Worm (Caenorhabditis elegans) whole organism, L1 larva: Measurements from ENCODE around the gene npr-43.

ENCODE experiments used
- C34B4.2 ChIP-seq: sonication (generic microtip); optimal IDR thresholded peaks from 2 replicates; lab custom pipeline; 2017; ENCODE audit warnings: mild to moderate bottlenecking, missing genetic modification characterization, missing compliant biosample characterization
- F16B12.6 ChIP-seq: fragments of 150-350 bp; optimal IDR thresholded peaks from 2 replicates; lab custom pipeline; 2014; ENCODE audit warnings: missing biosample characterization, missing genetic modification characterization
- ceh-63 ChIP-seq: fragments of 200-800 bp; sonication (Bioruptor generic); optimal IDR thresholded peaks from 2 replicates; lab custom pipeline; 2018; ENCODE audit warnings: mild to moderate bottlenecking, missing genetic modification characterization, missing compliant biosample characterization
- ces-1 ChIP-seq: fragments of 150-350 bp; optimal IDR thresholded peaks from 2 replicates; lab custom pipeline; 2014; ENCODE audit warnings: missing biosample characterization, missing genetic modification reagents, missing genetic modification characterization
- egl-27 ChIP-seq, 2 experiments: fragments of 150-350 bp in 1 of 2; sonication (generic microtip); optimal IDR thresholded peaks; 3 replicates each; lab custom pipeline; 2017 to 2018; ENCODE audit warnings: missing biosample characterization in 2 of 2, missing genetic modification characterization in 2 of 2, missing genetic modification reagents in 2 of 2
- elt-3 ChIP-seq, 6 experiments: fragments of 150-350 bp in 1 of 6; sonication (generic microtip); optimal IDR thresholded peaks; 2 replicates each; lab custom pipeline; 2017 to 2018; ENCODE audit warnings: missing biosample characterization in 6 of 6, missing genetic modification characterization in 6 of 6, inconsistent platforms in 1 of 6
- lin-14 ChIP-seq: fragments of 200-800 bp; sonication (Bioruptor generic); optimal IDR thresholded peaks from 2 replicates; lab custom pipeline; 2018; ENCODE audit warnings: mild to moderate bottlenecking, missing genetic modification characterization, moderate library complexity, missing compliant biosample characterization
- nhr-237 ChIP-seq: fragments of 150-350 bp; optimal IDR thresholded peaks from 2 replicates; lab custom pipeline; 2014; ENCODE audit warnings: missing biosample characterization, missing genetic modification characterization
- nhr-77 ChIP-seq: fragments of 150-350 bp; optimal IDR thresholded peaks from 2 replicates; lab custom pipeline; 2014; ENCODE audit warnings: missing biosample characterization, missing genetic modification characterization
- pax-3 ChIP-seq: fragments of 200-800 bp; sonication (Bioruptor generic); optimal IDR thresholded peaks from 2 replicates; lab custom pipeline; 2018; ENCODE audit warnings: mild to moderate bottlenecking, missing genetic modification characterization, moderate library complexity, missing compliant biosample characterization
- tbx-2 ChIP-seq: sonication (generic microtip); optimal IDR thresholded peaks from 2 replicates; lab custom pipeline; 2016; ENCODE audit warnings: missing genetic modification characterization, missing compliant biosample characterization
- tlp-1 ChIP-seq: fragments of 150-350 bp; optimal IDR thresholded peaks from 2 replicates; lab custom pipeline; 2014; ENCODE audit warnings: missing biosample characterization, missing genetic modification characterization
- xbp-1 ChIP-seq: sonication (generic microtip); optimal IDR thresholded peaks from 2 replicates; lab custom pipeline; 2016; ENCODE audit warnings: missing genetic modification characterization, missing compliant biosample characterization
- ztf-11 ChIP-seq, 2 experiments: sonication (generic microtip); optimal IDR thresholded peaks; 2 replicates each; lab custom pipeline; 2016 to 2017; ENCODE audit warnings: missing genetic modification characterization in 2 of 2, missing biosample characterization in 1 of 2, missing compliant biosample characterization in 1 of 2

DNA sequence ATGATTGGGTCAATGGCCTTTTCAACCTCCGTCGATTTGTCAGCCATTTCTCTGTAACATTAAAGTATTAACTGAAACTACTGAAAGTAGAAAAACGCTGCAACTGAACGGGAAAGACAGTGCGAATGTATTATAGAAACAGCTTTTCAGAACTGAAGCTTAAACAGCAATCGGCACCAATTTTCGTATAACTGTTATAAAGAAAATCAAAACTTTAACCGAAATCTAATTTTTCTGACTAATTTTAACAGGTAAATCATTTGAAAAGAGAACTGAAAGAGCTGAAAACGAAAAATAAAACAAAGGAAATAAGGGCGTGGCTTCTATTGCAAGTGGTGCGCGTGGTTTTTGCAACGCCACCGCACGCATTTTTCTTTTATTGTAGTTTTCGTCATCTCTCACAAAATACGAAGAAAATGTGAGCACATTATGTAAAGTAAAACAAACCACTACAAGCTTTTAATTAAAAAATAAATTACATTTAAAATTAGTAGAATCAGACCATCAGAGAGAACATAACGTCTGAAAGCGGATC is 46.1 kb upstream of the npr-43 start, which contains the start of gene rrsr-1:
- TF ChIP-seq elt-3 (tag; optimal IDR thresholded peaks at IDR 0.05; lab: Kevin White, UChicago) (no peak), xbp-1 (peak; percentile 49), egl-27 (tag; optimal IDR thresholded peaks at IDR 0.05; lab: Kevin White, UChicago) (no peak), nhr-77 (no peak), nhr-237 (tag; lab: Kevin White, UChicago) (no peak), ztf-11 (tag; optimal IDR thresholded peaks at IDR 0.05; lab: Kevin White, UChicago) (peak in 1 of 2 experiments; percentile 6), tlp-1 (tag; lab: Kevin White, UChicago) (no peak), ceh-63 (GFP tag; lab: Kevin White, UChicago) (no peak), tbx-2 (tag; lab: Kevin White, UChicago) (peak; percentile 42), F16B12.6 (tag; lab: Kevin White, UChicago) (no peak), lin-14 (GFP tag; lab: Kevin White, UChicago) (no peak), pax-3 (tag; lab: Kevin White, UChicago) (peak; percentile 25), ces-1 (no peak), C34B4.2 (tag; lab: Kevin White, UChicago) (no peak)
